Fruit fly (Drosophila melanogaster): ENCODE results near the gene CG31111.

DNA sequence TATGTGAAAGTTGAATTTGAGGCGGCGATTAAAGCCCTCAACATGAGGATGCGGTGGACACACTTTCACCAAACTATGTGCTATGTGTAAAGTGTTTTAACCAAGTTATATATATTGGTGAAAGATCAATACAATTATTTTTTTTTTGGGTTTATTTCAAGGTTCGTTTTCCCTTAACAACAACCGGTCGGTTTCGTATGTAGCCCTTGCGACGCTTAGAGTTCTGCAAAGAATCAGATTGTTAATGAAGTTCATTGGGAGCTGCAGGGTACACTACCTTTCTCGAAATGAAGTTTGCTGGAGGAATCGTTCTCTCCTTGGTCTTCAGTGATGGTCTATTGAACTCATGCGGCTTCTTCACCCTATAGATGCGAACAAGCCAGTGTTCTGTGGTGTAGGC is 10.9 kb upstream of the CG31111 start:
- TF ChIP-seq usp (GFP tag; optimal IDR thresholded peaks at IDR 0.05) (no peak), jim (GFP tag; optimal IDR thresholded peaks at IDR 0.05) (no peak), OdsH (GFP tag; optimal IDR thresholded peaks at IDR 0.05) (no peak), Dfd (GFP tag; optimal IDR thresholded peaks at IDR 0.05) (no peak), lola (GFP tag; optimal IDR thresholded peaks at IDR 0.05) (no peak), CG32264 (GFP tag; optimal IDR thresholded peaks at IDR 0.05) (no peak), h (GFP tag; optimal IDR thresholded peaks at IDR 0.05) (no peak), fru (GFP tag; optimal IDR thresholded peaks at IDR 0.05) (no peak), Mio (GFP tag; optimal IDR thresholded peaks at IDR 0.05) (no peak)
